Worm (Caenorhabditis elegans): ENCODE data around the gene ketn-1.

ce11 chrV:2830817-2831216, 23.2 kb upstream of the ketn-1 start, which contains the start of gene srw-2:
- no peak for TF ChIP-seq nfya-1 (tag; optimal IDR thresholded peaks at IDR 0.05; ENCODE audit: insufficient read depth)
- TF ChIP-seq ama-1 (optimal IDR thresholded peaks at IDR 0.05): no peak
- TF ChIP-seq lsy-12 (tag; optimal IDR thresholded peaks at IDR 0.05): no peak
- TF ChIP-seq unc-39 (tag; optimal IDR thresholded peaks at IDR 0.05): no peak
- no peak for TF ChIP-seq jun-1 (tag; optimal IDR thresholded peaks at IDR 0.05)
- TF ChIP-seq ZK546.5 (tag; optimal IDR thresholded peaks at IDR 0.05): no peak
- no peak for TF ChIP-seq ztf-11 (tag; optimal IDR thresholded peaks at IDR 0.05)
- no peak for TF ChIP-seq nhr-11 (tag; optimal IDR thresholded peaks at IDR 0.05)
- TF ChIP-seq ceh-16 (tag; optimal IDR thresholded peaks at IDR 0.05): no peak
- no peak for TF ChIP-seq egl-27 (tag; optimal IDR thresholded peaks at IDR 0.05)
- TF ChIP-seq aly-2 (tag; optimal IDR thresholded peaks at IDR 0.05): no peak
- TF ChIP-seq nhr-237 (tag; optimal IDR thresholded peaks at IDR 0.05): no peak
- TF ChIP-seq mdl-1 (tag; optimal IDR thresholded peaks at IDR 0.05): no peak
